Worm (Caenorhabditis elegans): ENCODE results near the gene snt-3.
A peak's percentile ranks its signal among the peaks of the same experiment; 100 is the strongest.

The snt-3 gene

DNA sequence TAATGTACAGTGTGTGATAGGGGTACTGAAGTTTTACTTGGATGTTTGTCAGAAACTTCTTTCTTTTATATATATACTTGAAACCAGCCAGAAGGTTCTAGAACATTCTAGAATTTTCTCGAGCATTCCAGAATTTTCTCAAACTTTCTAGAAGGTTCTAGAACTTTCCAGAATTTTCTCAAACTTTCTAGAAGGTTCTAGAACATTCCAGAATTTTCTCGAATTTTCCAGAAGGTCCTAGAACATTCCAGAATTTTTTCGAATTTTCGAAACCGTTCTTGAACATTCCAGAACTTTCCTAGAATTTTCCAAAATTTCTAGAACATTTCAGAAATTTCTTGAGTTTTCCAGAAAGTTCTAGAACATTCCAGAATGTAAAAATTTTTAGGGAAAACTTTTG is 15.5 kb downstream of the snt-3 start:
- TF ChIP-seq C34B4.2 (tag; optimal IDR thresholded peaks at IDR 0.05) (no peak), aly-2 (tag; optimal IDR thresholded peaks at IDR 0.05) (no peak), zag-1 (tag; optimal IDR thresholded peaks at IDR 0.05) (no peak)

DNA sequence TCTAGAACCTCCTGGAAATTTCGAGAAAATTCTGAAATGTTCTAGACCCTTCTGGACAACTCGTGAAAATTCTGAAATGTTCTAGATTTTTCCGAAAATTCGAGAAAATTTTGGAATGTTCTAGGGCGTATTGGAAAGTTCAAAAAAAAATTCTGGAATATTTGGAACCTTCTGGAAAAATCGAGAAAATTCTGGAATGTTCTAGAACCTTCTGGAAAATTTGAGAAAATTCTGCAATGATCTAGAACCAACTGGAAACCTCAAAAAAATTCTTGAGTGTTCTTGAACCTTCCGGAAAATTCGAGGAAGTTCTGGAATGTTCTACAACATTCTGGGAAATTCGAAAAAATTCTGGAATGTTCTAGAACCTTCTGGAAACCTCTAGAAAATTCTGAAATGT is 18.5 kb downstream of the snt-3 start:
- TF ChIP-seq lin-35 (GFP tag; optimal IDR thresholded peaks at IDR 0.05) (no peak), efl-3 (GFP tag; optimal IDR thresholded peaks at IDR 0.05) (no peak)

DNA sequence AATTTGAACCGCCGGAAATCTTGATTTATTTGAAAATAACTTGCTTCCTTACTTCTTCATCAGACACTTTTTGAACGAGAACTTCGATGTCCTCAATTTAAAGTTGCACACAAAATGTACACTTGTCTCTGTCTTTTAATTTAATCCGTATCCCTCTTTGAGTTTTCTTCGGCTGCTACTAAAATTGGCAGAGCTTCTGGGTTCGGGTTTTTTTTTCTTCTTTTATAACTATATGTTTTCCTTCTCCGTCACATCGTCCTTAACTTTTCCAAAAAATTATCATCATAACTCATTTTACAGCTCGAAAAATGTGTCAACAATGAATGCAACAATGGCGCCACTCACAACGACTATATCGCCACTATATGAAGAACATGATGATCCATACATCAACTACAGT is 19.0 kb downstream of the snt-3 start, which contains the start of gene glb-33:
TSS of gene glb-33 (plus strand) at position 301 of the 400 bp plus-strand sequence.
- TF ChIP-seq sox-4 (tag; optimal IDR thresholded peaks at IDR 0.05) = no peak

DNA sequence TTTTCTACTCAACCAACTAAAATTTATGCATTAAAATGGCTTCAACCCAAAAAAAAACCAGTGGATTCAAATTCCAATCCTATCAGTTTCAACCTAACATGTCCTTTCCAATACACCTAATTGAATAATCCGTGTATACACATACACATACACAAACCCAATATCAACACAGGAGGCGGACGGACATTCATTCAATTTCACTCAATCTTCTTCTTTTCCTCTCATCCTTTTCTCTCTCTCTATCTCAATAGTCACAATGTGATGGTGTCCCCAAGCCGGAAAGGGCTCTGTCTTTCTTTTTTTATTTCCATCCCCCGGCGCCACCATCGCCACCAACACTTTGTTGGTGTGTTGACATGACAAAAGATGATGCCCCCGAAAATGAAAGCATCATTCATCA is 21.0 kb downstream of the snt-3 start:
- TF ChIP-seq nhr-12 (tag; optimal IDR thresholded peaks at IDR 0.05) (no peak), lin-14 (GFP tag; optimal IDR thresholded peaks at IDR 0.05) (peak; percentile 90), ces-1 (GFP tag; optimal IDR thresholded peaks at IDR 0.05) (peak; percentile 32), nhr-90 (tag; optimal IDR thresholded peaks at IDR 0.05; ENCODE audit: poor library complexity) (no peak), lir-3 (tag; optimal IDR thresholded peaks at IDR 0.05; ENCODE audit: poor library complexity) (no peak), nhr-77 (tag; optimal IDR thresholded peaks at IDR 0.05) (no peak), ztf-11 (tag; optimal IDR thresholded peaks at IDR 0.05) (no peak), nhr-71 (tag; optimal IDR thresholded peaks at IDR 0.05) (no peak), grh-1 (GFP tag; IDR thresholded peaks at IDR 0.05) (no peak)

DNA sequence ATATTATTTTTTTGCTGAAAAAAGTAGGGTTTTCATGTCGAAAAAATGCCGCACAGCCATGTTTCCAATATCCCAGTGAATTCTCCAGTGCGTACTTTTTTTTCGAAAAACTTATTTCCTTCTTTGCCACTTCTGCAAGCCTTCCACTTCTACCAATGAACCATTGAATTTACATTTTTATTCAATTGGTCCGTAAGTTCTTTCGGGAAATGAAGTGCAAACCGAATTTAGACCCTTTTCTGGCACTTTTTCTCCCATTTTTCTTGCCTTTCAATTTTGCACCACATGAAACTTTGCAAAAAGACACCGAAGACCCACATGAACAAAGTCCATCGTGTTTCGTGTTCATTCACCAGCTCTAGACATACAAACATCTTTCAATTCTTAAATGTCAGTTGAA is 28.1 kb downstream of the snt-3 start:
- TF ChIP-seq elt-3 (tag; optimal IDR thresholded peaks at IDR 0.05) = no peak
- TF ChIP-seq lin-14 (GFP tag; optimal IDR thresholded peaks at IDR 0.05) = peak; percentile 72

DNA sequence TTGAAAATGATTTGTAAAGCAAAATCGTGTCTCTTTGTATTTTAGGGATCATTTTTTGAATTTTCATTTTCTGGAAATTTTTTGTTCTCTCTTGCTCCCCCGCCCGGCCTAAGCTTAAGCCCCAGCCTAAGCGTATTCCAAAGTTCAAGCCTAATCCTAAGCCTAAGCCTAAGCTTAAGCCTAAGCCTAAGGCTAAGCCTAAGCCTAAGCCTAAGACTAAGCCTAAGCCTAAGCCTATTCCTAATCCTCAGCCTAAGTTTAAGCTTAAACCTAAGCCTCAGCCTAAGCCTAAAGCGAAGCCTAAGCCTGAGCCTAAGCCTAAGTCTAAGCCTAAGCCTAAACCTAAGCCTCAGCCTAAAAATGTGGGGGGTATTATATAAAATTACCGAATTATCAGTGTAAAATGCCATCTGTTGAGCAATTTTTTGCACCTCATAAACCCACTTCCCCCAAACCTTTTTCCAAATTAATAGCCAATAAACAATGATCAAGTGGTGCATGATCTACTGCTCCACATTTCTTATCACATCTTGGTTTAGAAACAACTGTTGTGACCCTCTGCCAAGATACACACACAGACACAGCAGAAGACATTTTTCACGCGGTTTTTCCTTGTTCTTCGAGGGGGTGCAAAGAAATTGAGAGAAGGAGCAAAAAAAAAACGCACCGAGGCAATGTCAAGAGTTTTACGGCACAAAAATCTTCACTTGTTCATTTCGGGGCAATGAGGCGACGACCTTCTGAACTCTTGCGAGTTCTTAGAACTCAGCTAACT is 29.4 kb downstream of the snt-3 start:
- TF ChIP-seq lir-3 (tag; optimal IDR thresholded peaks at IDR 0.05; ENCODE audit: poor library complexity) (no peak), aly-2 (tag; optimal IDR thresholded peaks at IDR 0.05) (no peak), snu-23 (GFP tag; optimal IDR thresholded peaks at IDR 0.05) (peak; percentile 3), zag-1 (tag; optimal IDR thresholded peaks at IDR 0.05) (no peak), efl-3 (GFP tag; optimal IDR thresholded peaks at IDR 0.05) (no peak), efl-1 (optimal IDR thresholded peaks at IDR 0.05) (no peak), efl-1 (GFP tag; optimal IDR thresholded peaks at IDR 0.05 in 1 of 2) (peak in 1 of 2 experiments; percentile 75), unc-130 (tag; optimal IDR thresholded peaks at IDR 0.05) (peak; percentile 30), lin-14 (GFP tag; optimal IDR thresholded peaks at IDR 0.05) (peak; percentile 82), nhr-71 (tag; optimal IDR thresholded peaks at IDR 0.05) (peak; percentile 36), rnt-1 (tag; optimal IDR thresholded peaks at IDR 0.05) (peak; percentile 57), pag-3 (tag; optimal IDR thresholded peaks at IDR 0.05; ENCODE audit: borderline replicate concordance, insufficient read depth) (peak; percentile 27)

DNA sequence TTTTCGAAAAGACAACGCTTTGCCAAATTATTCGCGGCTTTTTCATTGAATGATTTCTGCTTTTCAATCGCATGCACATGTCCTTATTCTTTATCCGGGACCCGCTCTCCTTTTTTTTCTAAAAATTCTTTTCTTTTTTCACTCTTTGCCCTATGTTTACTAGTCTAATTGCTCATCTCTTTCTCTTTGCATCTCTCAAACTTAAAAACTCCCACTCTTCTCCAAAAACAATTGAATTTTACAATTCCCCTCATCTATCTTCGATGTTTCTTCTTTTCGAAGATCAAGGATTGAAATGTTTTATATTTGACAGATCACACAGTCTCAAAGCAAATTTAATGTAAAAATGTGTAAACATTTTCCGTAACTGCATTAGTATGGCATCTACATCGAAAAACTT is 33.1 kb downstream of the snt-3 start:
- no peak for TF ChIP-seq grh-1 (GFP tag; IDR thresholded peaks at IDR 0.05)
- TF ChIP-seq irx-1 (tag; optimal IDR thresholded peaks at IDR 0.05) = no peak
- TF ChIP-seq lin-14 (GFP tag; optimal IDR thresholded peaks at IDR 0.05) = peak; percentile 58
- TF ChIP-seq C04F5.9 (tag; optimal IDR thresholded peaks at IDR 0.05) = no peak
- no peak for TF ChIP-seq skn-1 (tag; optimal IDR thresholded peaks at IDR 0.05)
- TF ChIP-seq C16A3.4 (tag; optimal IDR thresholded peaks at IDR 0.05) = no peak
- no peak for TF ChIP-seq efl-1 (optimal IDR thresholded peaks at IDR 0.05)
- TF ChIP-seq efl-1 (GFP tag; optimal IDR thresholded peaks at IDR 0.05 in 1 of 2) = peak in 1 of 2 experiments; percentile 68
- TF ChIP-seq fkh-10 (GFP tag; optimal IDR thresholded peaks at IDR 0.05) = peak; percentile 18
